Worm (Caenorhabditis elegans) whole organism, dauer: ENCODE results near the gene pvf-1.

Experiments used
- unc-62 ChIP-seq: sonication (generic microtip); optimal IDR thresholded peaks from 2 replicates; lab custom pipeline; 2017; ENCODE audit warnings: missing biosample characterization, missing genetic modification reagents, missing genetic modification characterization

pvf-1 gene

DNA sequence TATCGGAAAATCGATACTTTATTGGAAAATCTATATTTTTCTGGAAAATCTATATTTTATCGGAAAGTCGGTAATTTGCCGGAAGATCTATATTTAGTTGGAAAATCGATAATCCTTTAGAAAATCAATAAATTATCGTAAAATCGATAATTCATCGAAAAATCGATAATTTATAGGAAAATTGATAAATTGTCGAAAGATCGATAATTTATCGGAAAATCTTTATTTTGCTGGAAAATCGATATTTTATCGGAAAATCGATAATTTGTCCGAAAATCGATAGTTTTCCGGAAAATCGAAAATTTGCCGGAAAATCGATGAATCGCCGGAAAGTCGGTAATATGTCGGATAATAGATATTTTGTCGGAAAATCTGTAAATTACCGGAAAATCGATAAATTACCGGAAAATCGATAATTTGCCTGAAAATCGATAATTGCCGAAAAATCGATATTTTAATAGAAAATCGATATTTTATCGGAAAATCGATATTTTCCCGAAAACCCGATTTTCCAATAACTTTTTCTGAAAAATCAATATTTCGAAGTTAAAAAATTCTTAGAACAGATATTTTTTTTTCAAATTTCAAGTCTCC lies 18.6 kb downstream of the pvf-1 start:
- TF ChIP-seq unc-62 (GFP tag; lab: Kevin White, UChicago), result no peak

DNA sequence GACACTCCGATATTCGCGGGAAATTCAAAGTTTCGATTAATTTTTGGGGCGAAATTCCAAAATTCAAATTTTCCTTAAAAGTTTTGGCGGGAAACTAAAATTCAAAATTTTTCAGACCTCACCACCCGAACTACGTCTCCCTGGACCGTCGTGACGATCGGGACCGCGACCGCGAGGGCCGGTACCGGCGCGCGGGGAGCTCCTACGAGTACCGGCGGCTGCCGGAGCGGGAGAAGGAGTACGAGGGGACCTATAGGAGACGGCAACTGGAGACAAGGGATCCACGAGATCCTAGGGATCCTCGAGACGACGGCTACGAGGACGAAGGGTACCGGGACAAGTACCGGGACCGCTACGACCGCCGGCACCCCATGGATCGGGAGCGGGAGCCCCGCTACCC lies 19.6 kb downstream of the pvf-1 start:
- no peak for TF ChIP-seq unc-62 (GFP tag; lab: Kevin White, UChicago)

DNA sequence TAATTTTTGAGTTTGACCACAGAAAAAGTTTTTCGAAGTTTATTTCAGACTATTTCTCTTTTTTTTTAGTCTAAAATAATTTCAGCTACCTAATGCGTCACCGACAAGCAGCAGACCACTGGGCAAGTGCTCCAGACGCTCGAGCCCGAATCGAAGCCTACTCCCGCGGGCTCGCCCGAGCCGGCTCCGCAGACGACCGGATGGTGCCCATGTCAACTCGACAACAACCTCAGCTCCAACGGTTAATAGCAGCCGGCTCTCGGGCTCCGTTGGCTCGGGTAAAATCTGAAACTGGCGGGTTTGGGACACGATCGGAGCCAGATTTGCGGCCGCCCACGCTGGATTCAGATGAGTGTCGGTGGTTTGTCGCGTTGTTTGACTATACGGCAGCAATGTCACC lies 21.1 kb downstream of the pvf-1 start:
- no peak for TF ChIP-seq unc-62 (GFP tag; lab: Kevin White, UChicago)

DNA sequence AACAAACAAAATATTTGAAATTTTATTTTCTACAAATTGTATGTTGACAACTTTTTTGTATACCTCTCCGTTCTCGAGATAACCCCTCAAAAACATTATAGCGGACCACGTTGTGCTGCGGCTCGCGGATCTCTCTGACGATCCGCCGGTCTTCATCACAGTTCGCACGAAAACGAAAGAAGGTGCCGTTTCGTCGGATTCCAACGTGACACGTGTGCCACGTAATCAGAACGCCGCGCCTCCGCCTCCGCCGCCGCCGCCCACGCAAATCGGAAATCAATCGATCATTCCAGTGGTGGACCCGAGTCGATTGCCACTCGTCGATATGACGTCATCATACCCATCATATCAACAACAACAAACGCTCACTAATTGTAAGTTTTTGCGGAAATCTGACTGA lies 24.7 kb downstream of the pvf-1 start:
- TF ChIP-seq unc-62 (GFP tag; lab: Kevin White, UChicago), result no peak

DNA sequence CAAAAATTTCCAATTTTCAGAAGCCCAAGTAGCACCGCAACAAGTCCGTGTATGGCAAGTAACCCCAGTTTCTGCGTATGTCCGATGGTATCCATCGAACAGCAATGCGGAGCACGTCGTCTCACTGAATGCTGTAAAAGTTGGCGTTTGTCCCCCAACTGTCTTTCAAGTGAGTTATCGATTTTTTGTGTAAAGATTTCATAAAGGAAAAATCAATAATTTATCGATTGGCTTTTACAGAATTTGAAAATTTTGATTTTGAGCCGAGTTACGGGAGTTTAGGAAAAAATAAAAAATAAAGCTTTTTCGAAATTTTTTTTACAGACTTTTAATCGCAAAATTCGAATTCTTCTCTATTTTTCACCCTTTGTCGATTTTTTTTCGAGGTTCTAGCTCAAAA lies 30.0 kb downstream of the pvf-1 start:
- TF ChIP-seq unc-62 (GFP tag; lab: Kevin White, UChicago), result no peak

DNA sequence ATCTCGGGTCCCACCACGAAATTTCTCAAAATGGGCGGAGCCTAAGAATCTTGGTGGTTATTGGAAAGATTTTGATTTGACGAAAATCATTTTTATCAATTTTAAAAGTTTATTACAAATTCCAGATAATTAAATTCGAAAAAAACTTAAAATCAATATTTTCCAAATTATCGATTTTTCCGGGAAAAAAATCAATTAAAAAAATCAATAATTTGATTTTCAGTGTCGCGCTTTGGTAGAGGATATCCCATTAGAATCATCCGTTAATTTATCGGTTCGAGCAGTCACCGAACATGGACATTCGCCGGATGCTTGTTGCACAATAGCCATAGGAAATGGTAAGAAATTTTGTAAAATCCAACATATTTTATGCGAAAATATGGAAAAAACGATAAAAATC lies 30.7 kb downstream of the pvf-1 start:
- TF ChIP-seq unc-62 (GFP tag; lab: Kevin White, UChicago), result no peak

DNA sequence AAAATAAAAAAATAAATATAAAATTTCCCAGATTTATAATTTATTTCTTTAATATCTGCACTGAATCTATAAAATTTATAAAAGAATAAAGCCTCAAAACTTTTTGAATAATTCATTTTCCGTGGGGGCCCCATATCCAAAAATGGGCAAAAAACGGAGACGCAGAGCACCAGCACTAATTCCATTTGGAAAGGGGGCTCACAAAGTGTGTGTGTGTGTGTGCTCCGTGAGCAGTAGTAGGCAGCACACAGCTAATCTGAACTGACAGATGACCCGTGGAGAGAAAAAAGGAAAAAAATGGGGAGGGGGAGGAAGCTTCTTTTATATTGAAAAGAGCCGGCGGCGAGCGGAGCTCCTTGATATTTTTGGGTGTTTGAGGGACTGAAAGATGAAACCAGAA lies 32.2 kb downstream of the pvf-1 start:
- TF ChIP-seq unc-62 (GFP tag; lab: Kevin White, UChicago), result no peak

DNA sequence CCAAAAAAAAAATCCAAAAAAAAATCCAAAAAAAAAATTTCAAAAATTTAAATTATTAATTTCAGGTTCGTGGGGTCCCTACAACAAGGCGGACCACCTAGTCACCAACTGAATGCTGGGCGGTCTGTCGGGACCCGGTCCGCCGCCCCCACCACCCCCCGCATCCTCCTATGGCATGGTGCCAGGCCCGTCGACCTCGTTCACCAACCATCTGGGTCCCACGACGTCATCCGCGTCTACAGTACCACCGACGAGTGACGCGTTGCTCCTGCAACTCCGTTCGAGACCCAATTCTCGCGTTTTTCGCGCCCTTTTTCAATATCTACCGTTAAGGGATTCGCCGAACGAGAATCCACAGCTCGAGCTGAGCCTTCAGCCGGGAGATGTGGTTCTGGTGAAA lies 35.1 kb downstream of the pvf-1 start:
- TF ChIP-seq unc-62 (GFP tag; lab: Kevin White, UChicago), result no peak

DNA sequence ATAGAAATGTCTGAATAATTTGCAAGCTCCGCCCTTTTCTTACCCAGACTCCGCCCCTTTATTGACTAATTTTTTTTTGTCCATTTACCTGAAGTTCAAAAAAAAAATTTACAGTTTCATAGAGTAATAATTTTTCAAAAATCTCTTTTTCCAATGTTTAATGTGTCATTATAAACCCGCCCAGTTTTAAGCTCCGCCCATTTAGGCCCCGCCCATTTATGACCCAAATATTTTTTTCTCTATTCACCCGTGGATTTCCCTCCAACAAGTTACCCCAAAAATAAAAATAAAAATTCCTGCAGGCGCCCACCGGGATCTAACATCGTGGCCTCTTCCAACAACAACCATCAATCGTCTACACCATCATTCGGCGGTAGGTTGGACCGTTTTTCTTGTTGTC lies 36.1 kb downstream of the pvf-1 start, which contains the start of gene rimb-1:
TSS of gene rimb-1 (plus strand) at position 301 of the 400 bp plus-strand sequence.
- TF ChIP-seq unc-62 (GFP tag; lab: Kevin White, UChicago), result no peak

DNA sequence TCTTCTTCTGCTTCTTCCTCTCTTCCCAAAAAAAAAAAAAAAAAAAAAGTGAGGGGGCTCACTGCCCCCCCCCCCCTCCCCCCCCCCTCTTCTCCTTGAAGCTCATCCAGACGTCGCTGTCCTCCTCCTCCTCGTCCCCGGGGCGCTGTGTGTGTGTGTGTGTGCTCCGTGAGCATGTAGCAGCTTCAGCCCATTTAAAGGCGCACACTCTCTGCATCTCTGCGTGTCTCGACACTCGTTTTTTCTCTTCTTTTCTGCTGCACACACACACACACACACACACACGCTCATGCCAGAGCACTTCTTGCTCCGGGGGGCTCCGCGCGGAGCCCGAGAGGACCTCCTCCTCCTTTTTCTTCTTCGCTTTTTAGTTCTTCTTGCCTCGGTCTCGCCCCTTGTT lies 38.3 kb downstream of the pvf-1 start:
- no peak for TF ChIP-seq unc-62 (GFP tag; lab: Kevin White, UChicago)

DNA sequence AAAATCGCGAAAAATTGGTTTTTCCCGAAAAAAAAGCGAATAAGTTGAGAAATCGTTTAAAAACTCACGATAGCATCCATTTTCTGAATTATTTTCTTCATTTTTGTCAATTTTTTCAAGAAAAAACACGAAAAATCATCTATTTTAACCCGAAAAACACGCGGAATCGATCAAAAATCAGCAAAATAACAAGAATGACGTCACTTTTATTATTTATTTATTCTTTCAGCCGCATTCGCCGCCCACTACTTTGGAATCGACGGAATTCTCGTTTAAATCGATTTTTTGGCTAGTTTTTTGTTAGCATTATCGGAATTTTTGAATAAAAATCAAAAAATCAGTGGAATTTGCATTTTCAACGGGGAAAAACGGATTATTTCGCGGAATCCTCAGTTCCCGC lies 46.1 kb downstream of the pvf-1 start, which contains the start of gene Y39A3CL.4:
TSS of gene Y39A3CL.4 (minus strand) at position 101 of the 400 bp plus-strand sequence.
- no peak for TF ChIP-seq unc-62 (GFP tag; lab: Kevin White, UChicago)

DNA sequence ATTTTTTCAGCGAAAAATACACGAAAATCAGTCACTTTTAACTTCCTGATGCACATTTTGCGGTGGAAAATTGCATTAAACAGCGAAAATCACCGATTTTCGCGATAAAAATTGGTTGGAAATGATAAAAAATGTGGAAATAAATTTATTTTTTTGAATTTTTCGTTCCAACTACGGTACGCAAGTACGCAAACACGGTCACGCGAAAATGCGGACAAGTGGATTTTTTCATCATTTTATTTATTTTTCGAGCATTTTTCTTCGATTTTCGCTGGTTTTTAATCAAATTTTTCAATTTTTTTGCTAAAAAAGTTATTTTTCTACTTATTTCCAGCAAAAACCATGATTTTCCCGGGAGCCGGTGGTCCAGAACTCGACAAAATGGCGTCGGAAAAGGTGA lies 46.6 kb downstream of the pvf-1 start, which contains the start of gene Y39A3CL.3:
TSS of gene Y39A3CL.3 (plus strand) at position 335 of the 400 bp plus-strand sequence.
- TF ChIP-seq unc-62 (GFP tag; lab: Kevin White, UChicago), result no peak
